Worm (Caenorhabditis elegans) whole organism, L2 larva: ENCODE data around the gene dap-3.

Experiments
- C34F6.9 ChIP-seq: fragments of 150-350 bp; optimal IDR thresholded peaks from 2 replicates; lab custom pipeline; 2014; ENCODE audit warnings: missing biosample characterization, missing genetic modification characterization
- F13H6.1 ChIP-seq: sonication (generic microtip); optimal IDR thresholded peaks from 2 replicates; lab custom pipeline; 2016; ENCODE audit warnings: missing genetic modification characterization, missing compliant biosample characterization
- R02D3.7 ChIP-seq: fragments of 150-350 bp; optimal IDR thresholded peaks from 2 replicates; lab custom pipeline; 2014; ENCODE audit warnings: missing biosample characterization, missing genetic modification characterization
- Y55F3AM.14 ChIP-seq: fragments of 200-800 bp; sonication (Bioruptor generic); optimal IDR thresholded peaks from 2 replicates; lab custom pipeline; 2018; ENCODE audit warnings: mild to moderate bottlenecking, missing genetic modification characterization, missing compliant biosample characterization
- ZK546.5 ChIP-seq: sonication (generic microtip); optimal IDR thresholded peaks from 2 replicates; lab custom pipeline; 2017; ENCODE audit warnings: missing biosample characterization, missing genetic modification characterization
- alr-1 ChIP-seq: fragments of 150-350 bp; optimal IDR thresholded peaks from 2 replicates; lab custom pipeline; 2014; ENCODE audit warnings: missing biosample characterization, missing genetic modification characterization
- aly-2 ChIP-seq: fragments of 150-350 bp; optimal IDR thresholded peaks from 2 replicates; lab custom pipeline; 2014; ENCODE audit warnings: missing biosample characterization, missing genetic modification characterization
- ama-1 ChIP-seq: fragments of 150-350 bp; optimal IDR thresholded peaks from 2 replicates; lab custom pipeline; 2018; ENCODE audit warnings: inconsistent platforms
- blmp-1 ChIP-seq: sonication (generic microtip); optimal IDR thresholded peaks from 2 replicates; lab custom pipeline; 2017; ENCODE audit warnings: missing genetic modification characterization, mild to moderate bottlenecking, missing compliant biosample characterization, antibody characterized with exemption, moderate library complexity; ENCODE audit not compliant: insufficient read depth
- ceh-16 ChIP-seq: fragments of 150-350 bp; optimal IDR thresholded peaks from 2 replicates; lab custom pipeline; 2014; ENCODE audit warnings: missing biosample characterization, missing genetic modification characterization
- ceh-82 ChIP-seq: fragments of 150-350 bp; optimal IDR thresholded peaks from 2 replicates; lab custom pipeline; 2014; ENCODE audit warnings: missing biosample characterization, missing genetic modification characterization
- crh-2 ChIP-seq: sonication (generic microtip); optimal IDR thresholded peaks from 2 replicates; lab custom pipeline; 2017; ENCODE audit warnings: missing biosample characterization, missing genetic modification characterization
- dmd-4 ChIP-seq: sonication (generic microtip); optimal IDR thresholded peaks from 2 replicates; lab custom pipeline; 2017; ENCODE audit warnings: missing biosample characterization, missing genetic modification characterization
- elt-1 ChIP-seq: fragments of 150-350 bp; optimal IDR thresholded peaks from 2 replicates; lab custom pipeline; 2014; ENCODE audit warnings: missing biosample characterization, missing genetic modification characterization
- elt-3 ChIP-seq: sonication (generic microtip); optimal IDR thresholded peaks from 2 replicates; lab custom pipeline; 2017; ENCODE audit warnings: missing biosample characterization, missing genetic modification characterization
- fos-1 ChIP-seq: fragments of 150-350 bp; optimal IDR thresholded peaks from 2 replicates; lab custom pipeline; 2014; ENCODE audit warnings: missing biosample characterization, missing genetic modification characterization
- gmeb-1 ChIP-seq: fragments of 150-350 bp; optimal IDR thresholded peaks from 2 replicates; lab custom pipeline; 2014; ENCODE audit warnings: missing biosample characterization, missing genetic modification characterization
- lin-11 ChIP-seq: fragments of 150-350 bp; sonication (generic microtip); optimal IDR thresholded peaks from 2 replicates; lab custom pipeline; 2014; ENCODE audit warnings: missing biosample characterization, missing genetic modification characterization, inconsistent platforms, mixed read lengths
- lin-13 ChIP-seq: fragments of 150-350 bp; optimal IDR thresholded peaks from 2 replicates; lab custom pipeline; 2014; ENCODE audit warnings: missing biosample characterization, missing genetic modification reagents, missing genetic modification characterization
- lin-39 ChIP-seq: fragments of 150-350 bp; optimal IDR thresholded peaks from 2 replicates; lab custom pipeline; 2014; ENCODE audit warnings: missing biosample characterization, missing genetic modification reagents, missing genetic modification characterization
- lsy-2 ChIP-seq, 2 experiments: fragments of 150-350 bp in 1 of 2; sonication (generic microtip) in 1 of 2; optimal IDR thresholded peaks; 2 replicates each; lab custom pipeline; 2014 to 2017; ENCODE audit warnings: missing biosample characterization in 2 of 2, missing genetic modification characterization in 2 of 2
- mbf-1 ChIP-seq: sonication (generic microtip); optimal IDR thresholded peaks from 2 replicates; lab custom pipeline; 2017; ENCODE audit warnings: missing biosample characterization, missing genetic modification characterization
- mdl-1 ChIP-seq, 2 experiments: fragments of 150-350 bp in 1 of 2; sonication (generic microtip) in 1 of 2; optimal IDR thresholded peaks; 2 replicates each; lab custom pipeline; 2017; ENCODE audit warnings: missing biosample characterization in 2 of 2, missing genetic modification characterization in 2 of 2
- nhr-10 ChIP-seq: sonication (generic microtip); optimal IDR thresholded peaks from 2 replicates; lab custom pipeline; 2017; ENCODE audit warnings: missing biosample characterization, missing genetic modification characterization
- nhr-11 ChIP-seq: fragments of 150-350 bp; optimal IDR thresholded peaks from 2 replicates; lab custom pipeline; 2014; ENCODE audit warnings: missing biosample characterization, missing genetic modification characterization
- nhr-12 ChIP-seq: fragments of 150-350 bp; optimal IDR thresholded peaks from 2 replicates; lab custom pipeline; 2014; ENCODE audit warnings: missing biosample characterization, missing genetic modification characterization
- nhr-129 ChIP-seq: fragments of 150-350 bp; optimal IDR thresholded peaks from 2 replicates; lab custom pipeline; 2014; ENCODE audit warnings: missing biosample characterization, missing genetic modification characterization
- nhr-21 ChIP-seq: fragments of 150-350 bp; optimal IDR thresholded peaks from 2 replicates; lab custom pipeline; 2014; ENCODE audit warnings: missing biosample characterization, missing genetic modification characterization
- nhr-23 ChIP-seq: fragments of 150-350 bp; optimal IDR thresholded peaks from 2 replicates; lab custom pipeline; 2014; ENCODE audit warnings: missing biosample characterization, missing genetic modification reagents, missing genetic modification characterization
- nhr-237 ChIP-seq: fragments of 150-350 bp; optimal IDR thresholded peaks from 2 replicates; lab custom pipeline; 2014; ENCODE audit warnings: missing biosample characterization, missing genetic modification characterization
- nhr-25 ChIP-seq: fragments of 150-350 bp; sonication (generic microtip); optimal IDR thresholded peaks from 3 replicates; lab custom pipeline; 2014; ENCODE audit warnings: missing biosample characterization, missing genetic modification characterization
- nhr-6 ChIP-seq: fragments of 150-350 bp; optimal IDR thresholded peaks from 2 replicates; lab custom pipeline; 2014; ENCODE audit warnings: missing biosample characterization, missing genetic modification characterization
- nhr-77 ChIP-seq: fragments of 150-350 bp; optimal IDR thresholded peaks from 2 replicates; lab custom pipeline; 2014; ENCODE audit warnings: missing biosample characterization, missing genetic modification characterization
- peb-1 ChIP-seq: fragments of 150-350 bp; optimal IDR thresholded peaks from 2 replicates; lab custom pipeline; 2014; ENCODE audit warnings: missing biosample characterization, missing genetic modification characterization
- sem-4 ChIP-seq: fragments of 150-350 bp; optimal IDR thresholded peaks from 2 replicates; lab custom pipeline; 2014; ENCODE audit warnings: missing biosample characterization, missing genetic modification reagents, missing genetic modification characterization
- skn-1 ChIP-seq: sonication (generic microtip); optimal IDR thresholded peaks from 2 replicates; lab custom pipeline; 2017; ENCODE audit warnings: missing biosample characterization, missing genetic modification characterization
- sma-3 ChIP-seq: sonication (generic microtip); optimal IDR thresholded peaks from 2 replicates; lab custom pipeline; 2016; ENCODE audit warnings: missing genetic modification reagents, missing genetic modification characterization, missing compliant biosample characterization
- sma-9 ChIP-seq, 2 experiments: fragments of 150-350 bp in 1 of 2; sonication (generic microtip) in 1 of 2; optimal IDR thresholded peaks; 2 replicates each; lab custom pipeline; 2014 to 2016; ENCODE audit warnings: missing genetic modification characterization in 2 of 2, mild to moderate bottlenecking in 1 of 2, missing biosample characterization in 1 of 2, missing compliant biosample characterization in 1 of 2, missing genetic modification reagents in 1 of 2, moderate library complexity in 1 of 2
- snpc-4 ChIP-seq: fragments of 150-350 bp; optimal IDR thresholded peaks from 2 replicates; lab custom pipeline; 2014; ENCODE audit warnings: missing biosample characterization, missing genetic modification characterization
- unc-55 ChIP-seq: fragments of 150-350 bp; sonication (generic microtip); optimal IDR thresholded peaks from 3 replicates; lab custom pipeline; 2014; ENCODE audit warnings: missing biosample characterization, missing genetic modification reagents, missing genetic modification characterization
- ztf-1 ChIP-seq: fragments of 200-800 bp; sonication (Bioruptor generic); conservative IDR thresholded peaks from 2 replicates; pipeline ENCODE4 v1.3.6; 2022; ENCODE audit warnings: missing genetic modification characterization, missing compliant biosample characterization
- ztf-4 ChIP-seq: fragments of 150-350 bp; optimal IDR thresholded peaks from 2 replicates; lab custom pipeline; 2014; ENCODE audit warnings: missing biosample characterization, missing genetic modification characterization

dap-3 gene

DNA sequence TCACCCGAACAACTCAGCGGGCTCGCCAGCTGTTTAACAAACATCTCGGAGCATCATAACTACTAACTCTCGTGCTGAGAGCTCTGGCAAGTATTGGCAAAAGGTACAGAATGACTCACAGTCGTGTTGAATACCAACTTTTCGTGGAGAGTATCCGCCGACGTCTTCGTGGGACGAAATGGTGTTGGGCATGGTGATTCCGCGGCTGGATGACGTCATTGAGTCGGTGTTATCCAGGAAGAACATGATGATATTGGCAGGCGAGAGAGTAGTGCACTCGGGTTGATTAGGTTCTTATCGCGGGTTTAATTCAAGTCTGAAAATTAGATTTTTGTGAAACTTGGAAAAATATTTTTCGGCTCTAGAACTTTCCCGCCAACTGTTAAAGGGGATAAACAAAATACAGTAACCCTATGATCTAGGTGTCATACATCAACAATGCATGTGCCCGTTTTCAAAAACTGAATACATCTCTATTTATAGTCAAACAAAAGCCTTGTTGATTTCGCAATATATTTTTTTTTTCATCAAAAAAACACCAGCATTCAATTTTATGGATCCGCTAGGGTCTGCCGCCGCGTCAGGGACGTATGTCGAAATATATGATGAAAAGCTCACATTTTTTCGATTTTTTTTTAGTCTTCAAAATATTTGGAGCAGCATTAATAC is 27.4 kb upstream of the dap-3 start:
- TF ChIP-seq nhr-12 (tag; lab: Kevin White, UChicago), result no peak
- TF ChIP-seq F13H6.1 (tag; lab: Kevin White, UChicago), result no peak
- peak; percentile 44 for TF ChIP-seq unc-55 (GFP tag; lab: Kevin White, UChicago)
- TF ChIP-seq ama-1 (lab: Kevin White, UChicago), result no peak
- TF ChIP-seq nhr-129 (tag; lab: Kevin White, UChicago), result peak; percentile 19
- no peak for TF ChIP-seq alr-1 (tag; lab: Kevin White, UChicago)

DNA sequence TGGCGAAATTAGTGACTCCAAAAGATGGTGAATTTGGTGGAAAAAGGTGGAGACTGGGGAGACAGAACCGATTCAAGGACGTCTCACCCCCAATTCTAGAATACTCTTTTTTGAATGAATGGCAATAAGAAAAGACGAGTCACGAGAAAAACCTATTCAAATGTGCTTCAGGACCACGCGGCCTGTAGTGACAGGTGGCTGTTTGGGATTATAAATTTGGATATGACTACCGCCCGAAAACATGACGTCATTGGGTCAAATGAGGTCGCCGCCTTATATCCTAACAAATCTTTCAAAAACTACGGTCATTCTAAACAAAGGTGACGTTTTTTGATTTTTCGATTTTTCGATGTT is 26.9 kb upstream of the dap-3 start:
- TF ChIP-seq ztf-1 (no peak), ceh-16 (tag; lab: Kevin White, UChicago) (peak; percentile 3), nhr-25 (tag; lab: Kevin White, UChicago) (peak; percentile 48), nhr-129 (tag; lab: Kevin White, UChicago) (peak; percentile 13), gmeb-1 (no peak)
- TF ChIP-seq, all 48 proteins: peak for 3

DNA sequence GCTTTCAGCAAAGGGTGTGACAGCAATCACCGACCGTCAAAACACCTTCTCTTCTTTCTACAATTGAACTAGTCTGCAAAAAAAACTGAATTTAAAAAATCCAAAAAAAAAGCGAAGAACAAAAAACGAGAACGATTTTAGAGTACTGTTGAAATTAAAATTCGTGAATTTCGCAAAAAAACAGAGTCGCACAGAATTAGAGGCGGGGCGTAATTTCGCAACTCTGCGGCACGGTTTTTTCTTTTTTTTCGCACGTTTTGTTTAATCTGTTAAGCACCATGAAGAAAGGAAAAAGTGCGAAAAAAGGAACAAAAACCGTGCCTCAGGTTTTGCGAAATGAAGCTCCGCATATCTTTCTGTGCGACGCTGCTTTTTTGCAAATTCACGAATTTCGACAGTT is 26.0 kb upstream of the dap-3 start, which contains the start of gene mnk-1:
Gene mnk-1, minus strand, starts transcription at position 73 of the 400 bp plus-strand sequence.
- TF ChIP-seq skn-1 (tag; lab: Kevin White, UChicago), result no peak
- TF ChIP-seq dmd-4 (tag; lab: Kevin White, UChicago), result no peak
- no peak for TF ChIP-seq lin-13 (GFP tag; lab: Kevin White, UChicago)
- no peak for TF ChIP-seq lsy-2 (tag; optimal IDR thresholded peaks at IDR 0.05; lab: Kevin White, UChicago)
- no peak for TF ChIP-seq nhr-11 (tag; lab: Kevin White, UChicago)
- no peak for TF ChIP-seq nhr-129 (tag; lab: Kevin White, UChicago)
- TF ChIP-seq peb-1 (tag; lab: Kevin White, UChicago), result no peak
- no peak for TF ChIP-seq mbf-1 (tag; lab: Kevin White, UChicago)
- no peak for TF ChIP-seq C34F6.9
- TF ChIP-seq crh-2 (tag; lab: Kevin White, UChicago), result no peak
- TF ChIP-seq mdl-1 (tag; optimal IDR thresholded peaks at IDR 0.05; lab: Kevin White, UChicago), result no peak
- no peak for TF ChIP-seq ama-1 (lab: Kevin White, UChicago)
- no peak for TF ChIP-seq alr-1 (tag; lab: Kevin White, UChicago)
- no peak for TF ChIP-seq nhr-10 (tag; lab: Kevin White, UChicago)
- TF ChIP-seq elt-1 (tag; lab: Kevin White, UChicago), result no peak
- TF ChIP-seq elt-3 (tag; lab: Kevin White, UChicago), result no peak
- no peak for TF ChIP-seq nhr-23 (tag; lab: Kevin White, UChicago)
- no peak for TF ChIP-seq nhr-12 (tag; lab: Kevin White, UChicago)
- no peak for TF ChIP-seq nhr-6 (tag; lab: Kevin White, UChicago)

DNA sequence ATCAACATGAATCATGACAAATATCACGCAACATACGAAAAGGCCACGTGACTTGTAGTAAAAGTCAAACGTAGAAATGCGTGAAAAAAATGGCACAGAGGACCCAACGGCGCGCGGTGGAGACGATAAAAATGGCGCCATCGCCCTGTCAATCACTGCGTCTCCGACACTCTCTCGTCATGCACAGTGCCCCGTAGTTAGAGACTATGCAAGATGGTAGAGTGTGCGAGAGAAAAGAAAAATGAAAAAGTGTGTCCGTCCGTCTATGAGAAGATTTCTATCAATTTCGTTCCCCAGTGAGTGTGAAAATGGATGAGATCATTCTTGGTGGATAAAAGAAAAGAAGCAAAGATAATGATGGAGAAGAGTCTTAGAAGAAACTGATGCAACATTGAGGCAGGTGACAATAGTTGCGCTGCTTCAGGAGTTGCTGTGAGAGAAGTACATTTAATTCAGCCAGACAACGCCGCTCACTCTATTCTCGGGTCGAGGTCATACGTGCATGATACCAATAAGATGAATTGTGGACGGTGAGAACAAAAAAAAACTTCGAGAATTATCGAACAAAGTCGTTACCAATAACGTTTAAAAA is 25.4 kb upstream of the dap-3 start:
- no peak for TF ChIP-seq nhr-11 (tag; lab: Kevin White, UChicago)
- peak; percentile 44 for TF ChIP-seq snpc-4
- TF ChIP-seq nhr-23 (tag; lab: Kevin White, UChicago), result no peak
- TF ChIP-seq sma-9 (GFP tag; optimal IDR thresholded peaks at IDR 0.05; lab: Kevin White, UChicago), result peak; percentile 40
- no peak for TF ChIP-seq sma-9 (tag; optimal IDR thresholded peaks at IDR 0.05; lab: Kevin White, UChicago)
- TF ChIP-seq dmd-4 (tag; lab: Kevin White, UChicago), result no peak
- no peak for TF ChIP-seq ZK546.5 (tag; lab: Kevin White, UChicago)
- TF ChIP-seq gmeb-1, result peak; percentile 30
- no peak for TF ChIP-seq alr-1 (tag; lab: Kevin White, UChicago)
- TF ChIP-seq C34F6.9, result peak; percentile 63
- peak; percentile 33 for TF ChIP-seq unc-55 (GFP tag; lab: Kevin White, UChicago)
- no peak for TF ChIP-seq skn-1 (tag; lab: Kevin White, UChicago)
- TF ChIP-seq R02D3.7 (tag; lab: Kevin White, UChicago), result no peak
- no peak for TF ChIP-seq elt-3 (tag; lab: Kevin White, UChicago)
- peak; percentile 72 for TF ChIP-seq sem-4
- peak in 1 of 2 experiments; percentile 54 for TF ChIP-seq lsy-2 (tag; optimal IDR thresholded peaks at IDR 0.05; lab: Kevin White, UChicago)
- TF ChIP-seq crh-2 (tag; lab: Kevin White, UChicago), result peak; percentile 55
- TF ChIP-seq mdl-1 (tag; optimal IDR thresholded peaks at IDR 0.05; lab: Kevin White, UChicago), result peak; percentile 51 to 54
- TF ChIP-seq nhr-12 (tag; lab: Kevin White, UChicago), result no peak
- no peak for TF ChIP-seq nhr-237 (tag; lab: Kevin White, UChicago)
- no peak for TF ChIP-seq nhr-6 (tag; lab: Kevin White, UChicago)
- TF ChIP-seq ztf-4 (tag; lab: Kevin White, UChicago), result peak; percentile 73
- no peak for TF ChIP-seq lin-39 (tag; lab: Kevin White, UChicago)
- TF ChIP-seq nhr-129 (tag; lab: Kevin White, UChicago), result peak; percentile 95
- no peak for TF ChIP-seq nhr-77 (tag; lab: Kevin White, UChicago)
- TF ChIP-seq blmp-1, result no peak
- TF ChIP-seq nhr-21 (tag; lab: Kevin White, UChicago), result peak; percentile 73
- TF ChIP-seq nhr-25 (tag; lab: Kevin White, UChicago), result peak; percentile 80
- TF ChIP-seq ceh-16 (tag; lab: Kevin White, UChicago), result no peak
- no peak for TF ChIP-seq lin-11 (tag; lab: Kevin White, UChicago)
- no peak for TF ChIP-seq mbf-1 (tag; lab: Kevin White, UChicago)
- TF ChIP-seq ceh-82 (tag; lab: Kevin White, UChicago), result no peak
- peak; percentile 80 for TF ChIP-seq fos-1 (tag; lab: Kevin White, UChicago)
- no peak for TF ChIP-seq aly-2 (tag; lab: Kevin White, UChicago)
- TF ChIP-seq sma-3, result peak; percentile 81
- no peak for TF ChIP-seq Y55F3AM.14 (GFP tag; lab: Kevin White, UChicago)
